Worm (Caenorhabditis elegans): ENCODE measurements around the gene C10F3.7.

The C10F3.7 gene

ce11 chrV:6012401-6012800 is 25.7 kb upstream of the C10F3.7 start (continued):
- TF ChIP-seq zag-1 (tag; optimal IDR thresholded peaks at IDR 0.05) (no peak), zfp-3 (GFP tag; conservative IDR thresholded peaks at IDR 0.05) (no peak), lim-7 (GFP tag; IDR thresholded peaks at IDR 0.05) (no peak), unc-39 (tag; optimal IDR thresholded peaks at IDR 0.05) (no peak), T20F7.1 (GFP tag; optimal IDR thresholded peaks at IDR 0.05) (peak; percentile 32)

DNA sequence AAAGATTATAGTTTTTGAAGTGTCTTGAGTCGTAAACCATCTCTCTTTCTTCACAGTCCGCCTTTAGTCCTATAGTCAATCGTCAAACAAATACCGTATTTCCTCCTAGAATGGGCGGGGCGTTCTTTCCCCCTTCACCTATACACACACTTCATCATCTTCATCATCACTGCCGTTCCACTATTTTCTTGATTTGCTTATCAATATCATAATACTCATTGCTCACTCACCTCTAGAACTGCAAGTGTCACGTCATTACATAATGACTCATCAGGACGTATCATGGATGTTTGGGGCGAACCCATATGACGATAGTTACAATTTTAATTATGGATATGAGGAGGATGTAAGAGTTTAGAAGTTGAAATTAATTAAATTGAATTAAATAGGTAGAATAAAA is 24.0 kb upstream of the C10F3.7 start:
- TF ChIP-seq dve-1 (tag; optimal IDR thresholded peaks at IDR 0.05; ENCODE audit: insufficient read depth) (peak; percentile 20), spr-1 (tag; optimal IDR thresholded peaks at IDR 0.05) (no peak), mes-2 (tag; optimal IDR thresholded peaks at IDR 0.05; ENCODE audit: poor library complexity, severe bottlenecking) (peak; percentile 14), lir-3 (tag; optimal IDR thresholded peaks at IDR 0.05) (no peak), nhr-6 (tag; optimal IDR thresholded peaks at IDR 0.05) (peak; percentile 7), lsy-2 (tag; optimal IDR thresholded peaks at IDR 0.05) (peak in 1 of 2 experiments; percentile 9), unc-62 (GFP tag; optimal IDR thresholded peaks at IDR 0.05 in 1 of 2) (peak in 1 of 2 experiments; percentile 92), unc-62 (tag; optimal IDR thresholded peaks at IDR 0.05) (no peak), pha-4 (GFP tag; IDR thresholded peaks at IDR 0.05) (no peak), pha-4 (tag; optimal IDR thresholded peaks at IDR 0.05) (peak; percentile 41), sdz-12 (GFP tag; optimal IDR thresholded peaks at IDR 0.05) (no peak), nhr-48 (tag; optimal IDR thresholded peaks at IDR 0.05) (no peak), egl-43 (GFP tag; IDR thresholded peaks at IDR 0.05) (no peak)

DNA sequence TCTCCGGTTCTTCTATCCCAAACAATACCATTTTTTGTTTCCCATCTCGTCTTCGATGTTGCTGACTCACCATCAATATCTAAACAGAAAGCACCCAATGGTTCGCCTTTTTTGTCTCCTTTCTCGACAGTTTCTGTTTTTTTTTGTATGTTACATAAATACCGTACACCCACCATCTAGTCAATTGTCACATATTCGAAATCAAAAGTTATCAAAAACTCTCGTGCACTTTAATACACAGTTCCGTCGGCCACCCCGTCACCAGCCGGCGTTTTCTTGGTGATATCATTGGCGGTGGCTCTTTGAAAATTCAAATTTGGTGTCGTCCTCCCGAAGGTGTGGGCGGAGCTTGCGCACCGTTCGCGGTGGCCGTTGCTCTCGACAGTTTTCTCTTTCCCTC is 21.3 kb upstream of the C10F3.7 start:
- 0 out of 2 replicates have a peak, but pooled peaks have one; percentile 14 for TF ChIP-seq egl-43 (GFP tag; IDR thresholded peaks at IDR 0.05)
- TF ChIP-seq dve-1 (tag; optimal IDR thresholded peaks at IDR 0.05; ENCODE audit: insufficient read depth), result peak; percentile 13
- no peak for TF ChIP-seq unc-39 (tag; optimal IDR thresholded peaks at IDR 0.05)
- peak; percentile 95 for TF ChIP-seq aha-1 (tag)
- TF ChIP-seq zag-1 (tag; optimal IDR thresholded peaks at IDR 0.05), result no peak
- TF ChIP-seq mxl-3 (GFP tag; optimal IDR thresholded peaks at IDR 0.05), result no peak
- TF ChIP-seq set-16 (GFP tag; IDR thresholded peaks at IDR 0.05), result 0 out of 2 replicates have a peak, but pooled peaks have one; percentile 46
- peak in 1 of 2 experiments; percentile 8 for TF ChIP-seq lsy-2 (tag; optimal IDR thresholded peaks at IDR 0.05)
- TF ChIP-seq nhr-111 (GFP tag; optimal IDR thresholded peaks at IDR 0.05), result no peak
- TF ChIP-seq nhr-102 (tag; optimal IDR thresholded peaks at IDR 0.05), result no peak

ce11 chrV:6003301-6003700 is 16.6 kb upstream of the C10F3.7 start, which contains the start of gene fos-1:
TSS of gene fos-1 (plus strand) at chrV:6003601.
- no peak for TF ChIP-seq egl-27 (tag; optimal IDR thresholded peaks at IDR 0.05)
- TF ChIP-seq arid-1 (GFP tag; conservative IDR thresholded peaks at IDR 0.05), result no peak
- TF ChIP-seq skn-1 (tag; optimal IDR thresholded peaks at IDR 0.05), result no peak
- TF ChIP-seq ztf-11 (tag; optimal IDR thresholded peaks at IDR 0.05), result no peak
- TF ChIP-seq dmd-6 (GFP tag; IDR thresholded peaks at IDR 0.05), result no peak
- no peak for TF ChIP-seq nhr-25 (tag; optimal IDR thresholded peaks at IDR 0.05; ENCODE audit: borderline replicate concordance, insufficient read depth)
- no peak for TF ChIP-seq nhr-41 (GFP tag; IDR thresholded peaks at IDR 0.05)
- TF ChIP-seq jun-1 (tag; optimal IDR thresholded peaks at IDR 0.05), result no peak
- no peak for TF ChIP-seq dmd-8 (GFP tag; IDR thresholded peaks at IDR 0.05)
- no peak for TF ChIP-seq hmg-1.1 (GFP tag; IDR thresholded peaks at IDR 0.05)
- TF ChIP-seq Y75B8A.6 (GFP tag; IDR thresholded peaks at IDR 0.05), result no peak

- TF ChIP-seq jun-1 (tag; optimal IDR thresholded peaks at IDR 0.05) (peak; percentile 93), cey-2 (tag; optimal IDR thresholded peaks at IDR 0.05; ENCODE audit: borderline replicate concordance, insufficient read depth) (no peak), saeg-2 (GFP tag; IDR thresholded peaks at IDR 0.05) (peak; percentile 85), ceh-28 (tag; optimal IDR thresholded peaks at IDR 0.05) (peak; percentile 4), arid-1 (GFP tag; conservative IDR thresholded peaks at IDR 0.05) (peak; percentile 78), D1046.2 (GFP tag; IDR thresholded peaks at IDR 0.05) (0 out of 2 replicates have a peak, but pooled peaks have one; percentile 18), pha-4 (GFP tag; IDR thresholded peaks at IDR 0.05) (peak; percentile 94), pha-4 (tag; optimal IDR thresholded peaks at IDR 0.05) (peak; percentile 90), R02D3.7 (tag; optimal IDR thresholded peaks at IDR 0.05) (no peak), ctbp-1 (GFP tag; IDR thresholded peaks at IDR 0.05) (peak; percentile 86), ceh-62 (tag; optimal IDR thresholded peaks at IDR 0.05) (no peak), F26F4.8 (GFP tag; conservative IDR thresholded peaks at IDR 0.05) (no peak), lin-1 (GFP tag; IDR thresholded peaks at IDR 0.05) (peak; percentile 97), ZK337.2 (GFP tag; IDR thresholded peaks at IDR 0.05) (no peak), aly-2 (tag; optimal IDR thresholded peaks at IDR 0.05) (no peak), nhr-6 (tag; optimal IDR thresholded peaks at IDR 0.05) (peak; percentile 81)
These were observed 13.7 kb upstream of the C10F3.7 start for ce11 chrV:6000368-6000802.

All from whole organism, L4 larva.